Worm (Caenorhabditis elegans) whole organism, L3 larva: ENCODE data around the gene Y69A2AR.16.

Experiments used
- R02D3.7 ChIP-seq: fragments of 150-350 bp; optimal IDR thresholded peaks from 2 replicates; lab custom pipeline; 2014; ENCODE audit warnings: missing biosample characterization, missing genetic modification characterization
- ZK546.5 ChIP-seq: sonication (generic microtip); optimal IDR thresholded peaks from 2 replicates; lab custom pipeline; 2017; ENCODE audit warnings: missing biosample characterization, missing genetic modification characterization
- aly-2 ChIP-seq: fragments of 150-350 bp; optimal IDR thresholded peaks from 2 replicates; lab custom pipeline; 2014; ENCODE audit warnings: missing biosample characterization, missing genetic modification characterization
- ama-1 ChIP-seq: fragments of 150-350 bp; optimal IDR thresholded peaks from 2 replicates; lab custom pipeline; 2018
- ceh-16 ChIP-seq: sonication (generic microtip); optimal IDR thresholded peaks from 2 replicates; lab custom pipeline; 2017; ENCODE audit warnings: missing biosample characterization, missing genetic modification characterization
- ceh-28 ChIP-seq: fragments of 150-350 bp; optimal IDR thresholded peaks from 2 replicates; lab custom pipeline; 2014; ENCODE audit warnings: missing biosample characterization, missing genetic modification reagents, missing genetic modification characterization
- ceh-82 ChIP-seq: fragments of 150-350 bp; optimal IDR thresholded peaks from 2 replicates; lab custom pipeline; 2014; ENCODE audit warnings: missing biosample characterization, missing genetic modification characterization
- ceh-9 ChIP-seq: sonication (generic microtip); optimal IDR thresholded peaks from 2 replicates; lab custom pipeline; 2018; ENCODE audit warnings: missing biosample characterization, missing genetic modification characterization
- daf-12 ChIP-seq: fragments of 150-350 bp; optimal IDR thresholded peaks from 2 replicates; lab custom pipeline; 2014; ENCODE audit warnings: missing biosample characterization, missing genetic modification reagents, missing genetic modification characterization
- egl-5 ChIP-seq: fragments of 150-350 bp; optimal IDR thresholded peaks from 2 replicates; lab custom pipeline; 2017; ENCODE audit warnings: missing biosample characterization, missing genetic modification reagents, missing genetic modification characterization, inconsistent platforms
- elt-1 ChIP-seq: fragments of 150-350 bp; optimal IDR thresholded peaks from 2 replicates; lab custom pipeline; 2014; ENCODE audit warnings: missing biosample characterization, missing genetic modification characterization
- elt-2 ChIP-seq: sonication (generic microtip); optimal IDR thresholded peaks from 2 replicates; lab custom pipeline; 2016; ENCODE audit warnings: missing genetic modification reagents, mild to moderate bottlenecking, missing genetic modification characterization, missing compliant biosample characterization
- elt-3 ChIP-seq, 3 experiments: fragments of 150-350 bp in 1 of 3; sonication (generic microtip) in 2 of 3; optimal IDR thresholded peaks; 2 replicates in 2 of 3; 4 replicates in 1 of 3; lab custom pipeline; 2014 to 2017; ENCODE audit warnings: missing biosample characterization in 3 of 3, missing genetic modification characterization in 3 of 3
- fkh-10 ChIP-seq: sonication (generic microtip); optimal IDR thresholded peaks from 2 replicates; lab custom pipeline; 2017; ENCODE audit warnings: missing biosample characterization, missing genetic modification reagents, missing genetic modification characterization
- fkh-2 ChIP-seq: fragments of 150-350 bp; optimal IDR thresholded peaks from 2 replicates; lab custom pipeline; 2014; ENCODE audit warnings: missing biosample characterization, missing genetic modification reagents, missing genetic modification characterization
- fos-1 ChIP-seq: fragments of 150-350 bp; optimal IDR thresholded peaks from 2 replicates; lab custom pipeline; 2014; ENCODE audit warnings: missing biosample characterization, missing genetic modification characterization
- hmg-11 ChIP-seq: sonication (generic microtip); optimal IDR thresholded peaks from 2 replicates; lab custom pipeline; 2016; ENCODE audit warnings: missing genetic modification characterization, missing compliant biosample characterization
- jun-1 ChIP-seq: fragments of 150-350 bp; optimal IDR thresholded peaks from 2 replicates; lab custom pipeline; 2014; ENCODE audit warnings: missing biosample characterization, missing genetic modification reagents, missing genetic modification characterization
- lin-15B ChIP-seq: fragments of 150-350 bp; optimal IDR thresholded peaks from 2 replicates; lab custom pipeline; 2014; ENCODE audit warnings: missing biosample characterization, missing genetic modification characterization
- lin-39 ChIP-seq: fragments of 150-350 bp; optimal IDR thresholded peaks from 2 replicates; lab custom pipeline; 2018; ENCODE audit warnings: missing biosample characterization, missing genetic modification reagents, missing genetic modification characterization
- nfya-1 ChIP-seq: sonication (generic microtip); optimal IDR thresholded peaks from 2 replicates; lab custom pipeline; 2017; ENCODE audit warnings: missing genetic modification characterization, mild to moderate bottlenecking, missing compliant biosample characterization, antibody characterized with exemption, moderate library complexity; ENCODE audit not compliant: insufficient read depth
- nhr-11 ChIP-seq: fragments of 150-350 bp; optimal IDR thresholded peaks from 2 replicates; lab custom pipeline; 2014; ENCODE audit warnings: missing biosample characterization, missing genetic modification characterization
- nhr-12 ChIP-seq: fragments of 150-350 bp; optimal IDR thresholded peaks from 2 replicates; lab custom pipeline; 2014; ENCODE audit warnings: missing biosample characterization, missing genetic modification characterization
- nhr-237 ChIP-seq: fragments of 150-350 bp; optimal IDR thresholded peaks from 2 replicates; lab custom pipeline; 2014; ENCODE audit warnings: missing biosample characterization, missing genetic modification characterization
- nhr-28 ChIP-seq: fragments of 150-350 bp; optimal IDR thresholded peaks from 2 replicates; lab custom pipeline; 2014; ENCODE audit warnings: missing biosample characterization, missing genetic modification characterization
- nhr-43 ChIP-seq: sonication (generic microtip); optimal IDR thresholded peaks from 2 replicates; lab custom pipeline; 2016; ENCODE audit warnings: mild to moderate bottlenecking, missing genetic modification characterization, missing compliant biosample characterization; ENCODE audit not compliant: poor library complexity, severe bottlenecking
- nhr-67 ChIP-seq: fragments of 150-350 bp; optimal IDR thresholded peaks from 2 replicates; lab custom pipeline; 2014; ENCODE audit warnings: missing biosample characterization, missing genetic modification characterization
- pqm-1 ChIP-seq: fragments of 150-350 bp; optimal IDR thresholded peaks from 2 replicates; lab custom pipeline; 2017; ENCODE audit warnings: missing biosample characterization, missing genetic modification characterization, inconsistent platforms
- sea-2 ChIP-seq: fragments of 150-350 bp; sonication (generic microtip); optimal IDR thresholded peaks from 4 replicates; lab custom pipeline; 2014; ENCODE audit warnings: missing biosample characterization, missing genetic modification reagents, missing genetic modification characterization
- skn-1 ChIP-seq: fragments of 150-350 bp; optimal IDR thresholded peaks from 2 replicates; lab custom pipeline; 2014; ENCODE audit warnings: missing biosample characterization, missing genetic modification characterization
- snpc-4 ChIP-seq: fragments of 150-350 bp; optimal IDR thresholded peaks from 2 replicates; lab custom pipeline; 2014; ENCODE audit warnings: missing biosample characterization, missing genetic modification characterization
- tbx-2 ChIP-seq: sonication (generic microtip); optimal IDR thresholded peaks from 2 replicates; lab custom pipeline; 2016; ENCODE audit warnings: mild to moderate bottlenecking, missing genetic modification characterization, missing compliant biosample characterization
- unc-39 ChIP-seq: sonication (generic microtip); optimal IDR thresholded peaks from 4 replicates; lab custom pipeline; 2017; ENCODE audit warnings: missing biosample characterization, missing genetic modification characterization
- unc-62 ChIP-seq: fragments of 150-350 bp; sonication (generic microtip); optimal IDR thresholded peaks from 4 replicates; lab custom pipeline; 2014; ENCODE audit warnings: missing biosample characterization, missing genetic modification reagents, missing genetic modification characterization
- ztf-11 ChIP-seq: fragments of 150-350 bp; optimal IDR thresholded peaks from 2 replicates; lab custom pipeline; 2014; ENCODE audit warnings: missing biosample characterization, missing genetic modification characterization
- ztf-4 ChIP-seq: fragments of 150-350 bp; optimal IDR thresholded peaks from 2 replicates; lab custom pipeline; 2014; ENCODE audit warnings: missing biosample characterization, missing genetic modification characterization

Y69A2AR.16 gene

DNA sequence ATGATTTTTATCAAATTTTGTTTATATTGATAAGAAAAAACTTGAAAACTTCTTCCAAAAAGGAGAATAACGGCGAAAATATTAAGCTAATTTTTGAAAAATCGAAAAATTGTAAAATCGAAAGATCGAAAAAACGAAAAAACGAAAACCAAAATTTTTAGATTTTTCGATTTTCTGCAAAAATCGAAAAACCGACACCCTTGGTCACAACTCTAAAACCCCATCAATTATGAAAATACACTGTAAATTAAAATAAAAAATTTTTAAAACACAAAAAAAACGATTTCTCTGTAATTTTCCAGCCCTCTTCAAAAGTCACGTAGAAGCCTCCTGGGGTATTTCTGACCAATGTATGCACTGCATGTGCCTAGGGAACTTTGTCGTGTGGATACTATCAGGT is 27.5 kb upstream of the Y69A2AR.16 start, which contains the start of gene ilys-1:
Gene ilys-1, plus strand, starts transcription at position 301 of the 400 bp plus-strand sequence.
- TF ChIP-seq nfya-1 (tag; lab: Kevin White, UChicago) (no peak), tbx-2 (no peak), nhr-67 (no peak), ceh-82 (no peak), skn-1 (tag; lab: Kevin White, UChicago) (no peak), ztf-11 (tag; lab: Kevin White, UChicago) (no peak), fkh-2 (tag; lab: Kevin White, UChicago) (no peak), ceh-16 (tag; lab: Kevin White, UChicago) (no peak), ZK546.5 (tag; lab: Kevin White, UChicago) (no peak), hmg-11 (tag; lab: Kevin White, UChicago) (no peak), nhr-11 (tag; lab: Kevin White, UChicago) (no peak)

DNA sequence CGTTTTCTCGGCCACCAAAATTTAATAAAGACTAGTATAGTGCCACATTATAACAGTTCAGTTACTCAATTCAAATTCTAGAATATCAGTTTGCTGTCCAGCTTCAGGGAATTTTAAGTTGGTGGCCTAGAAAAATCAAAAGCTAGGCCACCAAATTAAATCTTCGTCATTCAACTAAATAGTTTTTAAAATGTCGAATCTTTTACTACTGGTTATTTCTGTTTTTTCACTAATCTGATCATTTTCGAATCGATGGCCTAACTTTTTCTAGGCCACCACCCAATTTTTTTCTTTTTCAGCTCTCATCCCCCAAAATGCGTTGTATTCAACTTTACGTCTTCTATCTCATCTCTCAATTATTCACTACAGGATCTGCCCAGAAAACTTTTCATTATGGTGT is 21.2 kb upstream of the Y69A2AR.16 start, which contains the start of gene grd-16:
Gene grd-16, plus strand, starts transcription at position 301 of the 400 bp plus-strand sequence.
- TF ChIP-seq nhr-67 (no peak), unc-39 (no peak), hmg-11 (tag; lab: Kevin White, UChicago) (no peak), fos-1 (tag; lab: Kevin White, UChicago) (no peak), aly-2 (no peak), ceh-28 (tag; lab: Kevin White, UChicago) (no peak), pqm-1 (tag; lab: Kevin White, UChicago) (no peak), fkh-2 (tag; lab: Kevin White, UChicago) (no peak)
- TF ChIP-seq, all 47 proteins: peak for 0

DNA sequence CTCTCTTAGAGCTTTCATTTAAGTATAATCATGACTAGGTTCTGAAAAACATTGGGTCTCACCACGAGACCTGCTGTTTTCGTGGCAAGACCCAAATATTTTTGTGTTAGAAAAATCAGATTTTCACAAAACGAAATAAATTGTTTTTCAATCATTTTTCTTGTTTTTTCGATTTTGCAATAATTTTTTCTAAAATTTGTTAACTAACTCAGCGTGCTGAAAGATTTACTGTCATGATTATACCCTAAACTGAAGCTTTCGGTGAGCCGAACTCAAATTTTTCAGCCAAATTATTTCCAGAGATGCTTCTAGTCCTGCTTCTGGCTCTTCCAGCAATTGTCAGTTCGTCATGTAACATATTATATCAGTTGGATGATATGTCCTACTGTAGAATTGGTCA is 15.6 kb upstream of the Y69A2AR.16 start, which contains the start of gene Y69A2AL.2:
Gene Y69A2AL.2, plus strand, starts transcription at position 301 of the 400 bp plus-strand sequence.
- TF ChIP-seq snpc-4 (no peak), ama-1 (lab: Kevin White, UChicago) (no peak), sea-2 (GFP tag; lab: Kevin White, UChicago) (no peak), fos-1 (tag; lab: Kevin White, UChicago) (no peak), elt-2 (tag; lab: Kevin White, UChicago) (no peak), ceh-82 (no peak), lin-39 (tag; lab: Kevin White, UChicago) (no peak), nhr-43 (tag; lab: Kevin White, UChicago) (no peak), fkh-2 (tag; lab: Kevin White, UChicago) (no peak), daf-12 (tag; lab: Kevin White, UChicago) (no peak), ceh-9 (no peak), nhr-237 (tag; lab: Kevin White, UChicago) (no peak), unc-62 (GFP tag; lab: Kevin White, UChicago) (no peak), nfya-1 (tag; lab: Kevin White, UChicago) (no peak), ZK546.5 (tag; lab: Kevin White, UChicago) (no peak), egl-5 (no peak), elt-1 (no peak), unc-39 (no peak), ztf-4 (tag; lab: Kevin White, UChicago) (no peak), jun-1 (no peak)
- TF ChIP-seq, all 47 proteins: peak for 0

DNA sequence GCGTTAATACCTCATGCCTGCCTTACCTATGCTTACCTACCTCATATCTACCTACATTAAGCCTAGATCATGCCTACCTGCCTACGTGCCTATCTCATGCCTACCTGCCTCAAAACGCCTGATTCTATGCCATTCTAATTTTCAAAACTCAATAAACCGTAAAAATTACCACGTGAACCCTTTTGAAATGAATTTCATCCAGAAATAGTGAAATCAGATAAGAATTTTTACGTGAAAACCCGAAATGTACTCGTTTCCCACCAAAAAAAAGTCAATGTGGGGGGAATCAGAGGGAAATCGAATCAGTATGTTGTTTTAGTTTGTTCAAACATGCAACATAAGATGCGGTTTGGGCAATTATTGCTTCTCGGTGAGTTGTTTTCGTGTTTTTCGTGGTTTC is 9.1 kb upstream of the Y69A2AR.16 start, which contains the start of gene Y69A2AR.19:
Gene Y69A2AR.19, plus strand, starts transcription at position 301 of the 400 bp plus-strand sequence.
- TF ChIP-seq nhr-28 (tag; lab: Kevin White, UChicago) (no peak), jun-1 (no peak), lin-39 (tag; lab: Kevin White, UChicago) (no peak), daf-12 (tag; lab: Kevin White, UChicago) (no peak), lin-15B (tag; lab: Kevin White, UChicago) (no peak), nhr-12 (tag; lab: Kevin White, UChicago) (no peak), unc-39 (no peak), R02D3.7 (tag; lab: Kevin White, UChicago) (no peak), ceh-9 (no peak), elt-3 (tag; optimal IDR thresholded peaks at IDR 0.05; lab: Kevin White, UChicago) (no peak), snpc-4 (no peak), nhr-11 (tag; lab: Kevin White, UChicago) (no peak), ztf-11 (tag; lab: Kevin White, UChicago) (no peak), fkh-10 (GFP tag; lab: Kevin White, UChicago) (no peak)
